Worm (Caenorhabditis elegans): ENCODE results near the gene T11G6.5.

T11G6.5 gene

DNA sequence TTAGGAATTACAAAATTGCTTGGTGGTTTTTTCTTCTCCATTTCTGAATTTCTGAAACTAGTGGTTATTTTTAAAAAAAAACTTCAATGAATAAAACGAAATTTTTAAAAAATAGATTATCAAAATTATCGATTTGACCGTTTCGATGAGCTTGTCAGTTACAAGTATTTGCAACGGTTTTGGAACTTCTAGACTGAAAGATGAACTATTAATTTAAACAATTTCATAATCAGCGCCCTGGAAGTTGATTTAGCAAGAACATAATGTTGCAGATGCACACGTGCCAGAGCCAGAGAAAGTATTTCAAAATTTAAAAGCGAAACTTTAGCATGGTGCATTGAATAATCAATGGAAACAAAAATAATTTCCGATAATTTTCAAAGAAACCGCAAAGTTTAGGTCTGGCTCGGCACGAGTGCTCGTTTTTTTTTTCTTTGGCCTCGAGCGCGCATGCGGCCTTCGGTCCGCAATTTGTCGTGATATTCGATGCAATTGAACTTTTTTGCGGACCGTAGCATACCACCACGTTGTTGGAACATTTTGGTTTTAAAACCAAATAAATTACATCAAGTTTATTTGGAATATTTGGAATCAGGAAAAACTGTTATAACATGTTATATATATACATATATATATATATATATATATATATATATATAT lies at the start of gene T11G6.5:
TSS of gene T11G6.5 (minus strand) at position 51 of the 660 bp plus-strand sequence.
- no peak for TF ChIP-seq elt-1 (tag; optimal IDR thresholded peaks at IDR 0.05; ENCODE audit: borderline replicate concordance, insufficient read depth)
- peak; percentile 93 for TF ChIP-seq lsy-2 (tag; optimal IDR thresholded peaks at IDR 0.05)
- TF ChIP-seq sptf-1 (tag; optimal IDR thresholded peaks at IDR 0.05), result no peak
- no peak for TF ChIP-seq mls-2 (tag; optimal IDR thresholded peaks at IDR 0.05)
- no peak for TF ChIP-seq lin-13 (tag; optimal IDR thresholded peaks at IDR 0.05)

DNA sequence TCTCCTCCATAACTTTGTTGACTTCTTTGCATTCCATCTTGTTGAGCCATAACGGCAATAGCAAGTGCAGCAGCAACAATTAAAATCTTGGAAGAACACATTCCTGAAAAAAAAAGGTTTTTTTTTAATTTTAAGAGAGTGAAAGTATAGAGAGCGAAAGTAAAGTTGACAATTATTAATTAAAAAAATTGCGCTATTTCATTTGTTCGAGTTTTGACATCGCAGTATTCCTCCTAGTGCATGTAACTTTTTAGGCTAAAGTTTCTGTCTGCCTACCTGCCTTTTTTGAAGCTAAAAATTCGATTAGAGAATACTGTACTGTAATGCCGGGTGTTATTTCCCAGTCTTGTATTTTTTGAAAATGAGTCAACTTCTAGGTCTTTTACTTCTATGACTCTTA lies 49.4 kb upstream of the T11G6.5 start, which contains the start of gene srlf-12:
TSS of gene srlf-12 (minus strand) at position 101 of the 400 bp plus-strand sequence.
- TF ChIP-seq nhr-2 (tag; optimal IDR thresholded peaks at IDR 0.05) (no peak), snpc-4 (tag; optimal IDR thresholded peaks at IDR 0.05) (no peak), nhr-12 (tag; optimal IDR thresholded peaks at IDR 0.05) (no peak), mep-1 (tag; optimal IDR thresholded peaks at IDR 0.05) (no peak), ces-1 (GFP tag; optimal IDR thresholded peaks at IDR 0.05) (no peak), ceh-43 (GFP tag; optimal IDR thresholded peaks at IDR 0.05) (no peak), blmp-1 (tag; optimal IDR thresholded peaks at IDR 0.05) (no peak), unc-120 (tag; optimal IDR thresholded peaks at IDR 0.05; ENCODE audit: poor library complexity, severe bottlenecking) (no peak), bed-3 (GFP tag; optimal IDR thresholded peaks at IDR 0.05) (no peak), ceh-39 (tag; optimal IDR thresholded peaks at IDR 0.05) (no peak), unc-39 (tag; optimal IDR thresholded peaks at IDR 0.05) (no peak), lsy-2 (tag; optimal IDR thresholded peaks at IDR 0.05) (no peak)

DNA sequence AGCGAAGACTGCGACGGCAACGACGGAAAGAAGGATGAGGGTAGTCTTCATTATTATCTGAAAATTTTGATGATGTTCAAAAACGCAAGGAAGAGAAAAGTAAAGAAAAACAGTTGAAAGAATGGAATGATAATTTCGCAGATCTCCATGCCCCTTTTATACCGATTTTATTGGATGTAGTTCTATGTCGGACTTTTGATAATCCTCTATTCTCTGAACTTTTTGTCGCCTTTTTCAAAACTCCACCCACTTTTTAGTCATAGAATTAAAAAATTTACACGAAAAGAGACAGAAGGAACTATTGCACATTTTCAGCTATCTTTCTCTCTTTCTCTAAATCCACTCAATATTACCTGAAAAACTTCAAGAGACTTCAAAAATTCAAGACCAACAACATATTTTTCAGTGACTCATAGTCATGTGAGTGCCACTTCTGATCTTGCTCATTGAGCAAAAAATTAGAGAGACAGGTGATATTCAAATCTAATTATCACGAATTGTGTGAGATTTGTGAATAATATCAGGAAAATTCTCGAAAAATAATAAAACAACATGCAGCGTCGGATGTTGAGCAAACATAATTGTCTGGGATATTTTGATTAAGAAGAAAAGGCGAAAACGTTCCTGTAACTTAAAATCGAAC lies 47.4 kb upstream of the T11G6.5 start, which contains the start of gene F13E9.15:
TSS of gene F13E9.15 (minus strand) at position 51 of the 643 bp plus-strand sequence.
- no peak for TF ChIP-seq flh-1 (GFP tag; optimal IDR thresholded peaks at IDR 0.05)
- no peak for TF ChIP-seq lin-32 (GFP tag; optimal IDR thresholded peaks at IDR 0.05)
- no peak for TF ChIP-seq ceh-43 (GFP tag; optimal IDR thresholded peaks at IDR 0.05)
- TF ChIP-seq unc-62 (GFP tag; optimal IDR thresholded peaks at IDR 0.05), result no peak
- TF ChIP-seq nhr-12 (tag; optimal IDR thresholded peaks at IDR 0.05), result no peak
- no peak for TF ChIP-seq tbx-8 (GFP tag; optimal IDR thresholded peaks at IDR 0.05)
- no peak for TF ChIP-seq mab-5 (tag; optimal IDR thresholded peaks at IDR 0.05)
- TF ChIP-seq unc-39 (tag; optimal IDR thresholded peaks at IDR 0.05), result no peak
- TF ChIP-seq ceh-83 (GFP tag; optimal IDR thresholded peaks at IDR 0.05), result no peak
- no peak for TF ChIP-seq ces-1 (GFP tag; optimal IDR thresholded peaks at IDR 0.05)
- TF ChIP-seq bed-3 (GFP tag; optimal IDR thresholded peaks at IDR 0.05), result no peak
- no peak for TF ChIP-seq drap-1 (GFP tag; optimal IDR thresholded peaks at IDR 0.05)
- TF ChIP-seq lin-13 (tag; optimal IDR thresholded peaks at IDR 0.05), result no peak
- no peak for TF ChIP-seq ham-2 (GFP tag; optimal IDR thresholded peaks at IDR 0.05)
- TF ChIP-seq sem-2 (GFP tag; optimal IDR thresholded peaks at IDR 0.05), result no peak

DNA sequence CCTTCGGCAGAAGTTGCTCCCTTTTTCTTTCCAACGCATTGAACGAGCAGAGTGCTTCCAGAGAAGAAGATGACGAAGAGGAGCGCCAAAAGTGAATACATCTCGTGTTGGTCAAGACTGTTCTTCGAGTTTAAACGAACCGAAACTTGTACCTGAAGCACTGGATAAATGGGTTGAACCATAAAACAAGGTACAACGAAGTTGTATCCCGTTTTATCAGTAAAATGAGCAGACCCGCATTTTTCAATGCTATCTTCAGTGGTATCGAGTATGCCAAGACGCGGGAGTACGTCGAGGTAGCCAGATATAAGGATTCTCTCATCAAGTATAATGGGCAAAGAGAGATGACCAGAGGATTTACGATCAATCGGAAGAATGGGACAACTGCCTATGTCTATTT lies 44.7 kb upstream of the T11G6.5 start, which contains the start of gene F13E9.16:
TSS of gene F13E9.16 (minus strand) at position 101 of the 400 bp plus-strand sequence.
- TF ChIP-seq pha-4 (tag; optimal IDR thresholded peaks at IDR 0.05) (no peak), unc-120 (tag; optimal IDR thresholded peaks at IDR 0.05; ENCODE audit: poor library complexity, severe bottlenecking) (no peak), hlh-1 (tag; optimal IDR thresholded peaks at IDR 0.05) (no peak), flh-1 (GFP tag; optimal IDR thresholded peaks at IDR 0.05) (no peak), ceh-83 (GFP tag; optimal IDR thresholded peaks at IDR 0.05) (no peak), lin-32 (GFP tag; optimal IDR thresholded peaks at IDR 0.05) (no peak), sptf-1 (tag; optimal IDR thresholded peaks at IDR 0.05) (no peak), cnd-1 (tag; optimal IDR thresholded peaks at IDR 0.05) (no peak)

DNA sequence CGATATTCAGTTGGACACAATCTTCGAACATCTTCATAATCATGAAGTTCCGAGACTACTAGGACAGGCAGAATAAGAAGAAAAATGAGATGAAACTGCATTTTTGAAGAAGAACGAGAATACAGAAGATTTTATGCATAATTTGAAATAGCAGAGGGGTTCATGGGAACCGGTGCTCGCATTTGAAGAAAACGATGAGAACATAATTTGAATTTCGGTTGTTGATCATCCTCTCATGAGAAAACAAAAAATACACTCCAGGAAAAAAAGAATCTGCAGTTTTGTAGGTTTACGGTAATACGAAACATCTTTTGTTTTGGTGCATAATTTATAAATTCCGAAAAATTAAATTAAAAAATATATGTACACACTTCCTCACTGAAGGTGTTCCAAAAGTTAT lies 43.4 kb upstream of the T11G6.5 start, which contains the start of gene srlf-11:
TSS of gene srlf-11 (minus strand) at position 101 of the 400 bp plus-strand sequence.
- TF ChIP-seq pha-4 (tag; optimal IDR thresholded peaks at IDR 0.05), result no peak
- no peak for TF ChIP-seq ztf-11 (tag; optimal IDR thresholded peaks at IDR 0.05)
- TF ChIP-seq nhr-2 (tag; optimal IDR thresholded peaks at IDR 0.05), result no peak
- TF ChIP-seq mls-2 (tag; optimal IDR thresholded peaks at IDR 0.05), result no peak
- TF ChIP-seq blmp-1 (tag; optimal IDR thresholded peaks at IDR 0.05), result no peak
- no peak for TF ChIP-seq nhr-12 (tag; optimal IDR thresholded peaks at IDR 0.05)
- TF ChIP-seq lin-13 (tag; optimal IDR thresholded peaks at IDR 0.05), result no peak
- no peak for TF ChIP-seq ces-1 (GFP tag; optimal IDR thresholded peaks at IDR 0.05)
- no peak for TF ChIP-seq drap-1 (GFP tag; optimal IDR thresholded peaks at IDR 0.05)
- no peak for TF ChIP-seq zip-8 (tag; optimal IDR thresholded peaks at IDR 0.05)
- TF ChIP-seq unc-120 (tag; optimal IDR thresholded peaks at IDR 0.05; ENCODE audit: poor library complexity, severe bottlenecking), result no peak
- TF ChIP-seq snpc-4 (tag; optimal IDR thresholded peaks at IDR 0.05), result no peak
